Worm (Caenorhabditis elegans): Measurements from ENCODE around the gene C29F3.3.

DNA sequence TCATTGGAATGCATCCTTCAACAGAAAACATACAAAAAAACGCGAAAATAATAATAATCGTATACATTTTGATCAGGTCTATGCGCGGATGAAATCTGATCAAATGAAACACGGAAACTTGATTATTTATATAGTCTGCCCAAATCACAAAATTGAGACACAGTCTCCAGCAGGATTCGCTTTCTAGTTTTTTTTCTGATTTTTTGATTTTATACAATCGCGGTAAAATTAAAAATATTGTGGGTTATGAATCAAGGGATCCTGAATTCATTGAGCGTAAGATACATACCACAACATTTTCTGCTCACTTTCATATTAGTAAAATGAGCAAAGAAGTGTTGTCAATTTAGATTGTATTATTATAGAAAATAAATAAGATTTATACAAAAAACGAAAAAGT lies 1.9 kb upstream of the C29F3.3 start, which contains the start of gene clec-230:
- TF ChIP-seq dao-5 (tag; optimal IDR thresholded peaks at IDR 0.05) (no peak), him-1 (tag; optimal IDR thresholded peaks at IDR 0.05) (no peak)
